Fruit fly (Drosophila melanogaster): Measurements from ENCODE around the gene CG14191.

DNA sequence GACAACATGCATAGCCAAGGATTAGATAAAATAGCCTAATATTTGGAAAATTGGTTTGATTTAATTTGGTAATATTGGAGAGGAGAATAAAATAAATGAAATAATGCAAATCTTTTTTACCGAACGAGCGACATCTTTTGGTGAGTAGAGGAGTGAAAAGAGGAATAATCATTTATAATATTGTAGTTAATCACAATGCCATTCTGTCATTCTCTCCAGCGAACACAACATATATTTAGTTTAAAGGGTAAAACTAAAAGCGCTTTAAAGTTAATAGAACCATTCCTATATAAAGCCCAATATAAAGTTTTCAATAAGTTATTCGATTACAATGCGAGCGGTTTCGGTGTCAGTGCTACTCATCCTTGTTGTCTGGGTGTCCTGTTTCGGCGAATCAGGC lies 31.3 kb upstream of the CG14191 start, which contains the start of gene Diedel3:
- no peak for TF ChIP-seq CG8632 (GFP tag; optimal IDR thresholded peaks at IDR 0.05)
- no peak for TF ChIP-seq Sox102F (GFP tag; optimal IDR thresholded peaks at IDR 0.05)
- no peak for TF ChIP-seq Eip75B (GFP tag; optimal IDR thresholded peaks at IDR 0.05)

All from whole organism, prepupa.